Worm (Caenorhabditis elegans) whole organism, L4 larva: ENCODE measurements around the gene Y50E8A.11.
A peak's percentile ranks its signal among the peaks of the same experiment; 100 is the strongest.

ENCODE experiments used
- D1046.2 ChIP-seq: fragments of 200-800 bp; sonication (Bioruptor generic); IDR thresholded peaks from 2 replicates; pipeline ENCODE4 v1.3.6; 2022; ENCODE audit warnings: missing genetic modification characterization, missing compliant biosample characterization
- T26A8.4 ChIP-seq: fragments of 200-800 bp; sonication (Bioruptor generic); IDR thresholded peaks from 2 replicates; pipeline ENCODE4 v1.3.6; 2022; ENCODE audit warnings: missing genetic modification characterization, missing compliant biosample characterization
- ceh-44 ChIP-seq: fragments of 200-800 bp; sonication (Bioruptor generic); IDR thresholded peaks from 2 replicates; pipeline ENCODE4 v1.3.6; 2022; ENCODE audit warnings: missing genetic modification reagents, missing genetic modification characterization, missing compliant biosample characterization
- daf-19 ChIP-seq: fragments of 200-800 bp; sonication (Bioruptor generic); conservative IDR thresholded peaks from 2 replicates; pipeline ENCODE4 v1.3.6; 2022; ENCODE audit warnings: missing genetic modification characterization, missing compliant biosample characterization
- dmd-9 ChIP-seq: fragments of 200-800 bp; sonication (Bioruptor generic); IDR thresholded peaks from 2 replicates; pipeline ENCODE4 v1.3.6; 2022; ENCODE audit warnings: missing genetic modification reagents, missing genetic modification characterization, missing compliant biosample characterization
- duxl-1 ChIP-seq: sonication (generic microtip); optimal IDR thresholded peaks from 2 replicates; lab custom pipeline; 2016; ENCODE audit warnings: mild to moderate bottlenecking, missing genetic modification characterization, moderate library complexity, missing compliant biosample characterization; ENCODE audit not compliant: poor library complexity
- lin-39 ChIP-seq: fragments of 150-350 bp; optimal IDR thresholded peaks from 2 replicates; lab custom pipeline; 2014; ENCODE audit warnings: missing biosample characterization, missing genetic modification reagents, missing genetic modification characterization
- lsy-2 ChIP-seq, 2 experiments: fragments of 150-350 bp in 1 of 2; sonication (generic microtip) in 1 of 2; optimal IDR thresholded peaks; 2 replicates each; lab custom pipeline; 2014 to 2017; ENCODE audit warnings: missing biosample characterization in 2 of 2, missing genetic modification characterization in 2 of 2
- mdl-1 ChIP-seq, 2 experiments: fragments of 150-350 bp in 1 of 2; sonication (generic microtip) in 1 of 2; optimal IDR thresholded peaks; 2 replicates each; lab custom pipeline; 2014 to 2017; ENCODE audit warnings: missing biosample characterization in 2 of 2, missing genetic modification characterization in 2 of 2
- mdt-29 ChIP-seq: fragments of 200-800 bp; sonication (Bioruptor generic); IDR thresholded peaks from 2 replicates; pipeline ENCODE4 v1.3.6; 2022; ENCODE audit warnings: missing genetic modification reagents, missing genetic modification characterization, missing compliant biosample characterization
- nhr-28 ChIP-seq: fragments of 150-350 bp; optimal IDR thresholded peaks from 2 replicates; lab custom pipeline; 2014; ENCODE audit warnings: missing biosample characterization, missing genetic modification characterization
- nhr-77 ChIP-seq: fragments of 150-350 bp; optimal IDR thresholded peaks from 2 replicates; lab custom pipeline; 2014; ENCODE audit warnings: missing biosample characterization, missing genetic modification characterization
- zag-1 ChIP-seq: fragments of 150-350 bp; optimal IDR thresholded peaks from 2 replicates; lab custom pipeline; 2014; ENCODE audit warnings: missing biosample characterization, missing genetic modification characterization
- zfp-3 ChIP-seq: fragments of 200-800 bp; sonication (Bioruptor generic); conservative IDR thresholded peaks from 2 replicates; pipeline ENCODE4 v1.3.6; 2022; ENCODE audit warnings: missing genetic modification reagents, missing genetic modification characterization, missing compliant biosample characterization

The Y50E8A.11 gene

DNA sequence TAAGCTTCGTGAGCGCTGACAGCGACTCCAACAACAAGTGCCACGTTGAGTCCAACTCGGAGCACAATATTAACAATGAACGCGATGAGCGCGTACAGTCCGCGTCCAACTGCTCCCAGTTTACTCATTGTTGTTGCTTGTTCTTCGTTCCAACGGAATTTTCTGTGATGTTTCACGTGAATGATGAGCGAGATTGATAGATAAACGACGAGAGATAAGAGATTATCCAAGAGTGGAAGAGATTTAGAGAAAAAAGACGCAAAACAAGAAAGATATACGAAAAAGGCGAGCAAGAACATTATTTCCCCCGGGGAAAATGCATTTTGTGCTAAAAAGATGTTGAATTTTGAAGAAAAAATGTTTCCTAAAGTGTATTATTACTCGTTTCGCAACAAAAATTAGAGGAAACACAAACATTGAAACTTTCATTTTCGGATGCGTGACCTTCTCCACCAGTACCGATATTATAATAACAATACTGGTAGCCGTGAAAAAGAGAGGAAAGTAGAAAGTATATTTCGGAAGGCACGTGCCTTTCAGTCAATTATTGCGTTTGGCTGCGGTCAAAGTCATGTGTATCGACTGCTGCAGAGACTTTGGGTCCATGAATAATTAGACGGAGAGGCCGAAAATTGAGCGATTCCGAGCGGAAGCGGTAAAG is 50.4 kb downstream of the Y50E8A.11 start (continued):
- TF ChIP-seq ceh-44 (GFP tag; lab: Robert Waterston, UW) (no peak), lin-39 (tag; lab: Kevin White, UChicago) (no peak), lsy-2 (tag; optimal IDR thresholded peaks at IDR 0.05; lab: Kevin White, UChicago) (peak in 1 of 2 experiments; percentile 36), mdl-1 (tag; optimal IDR thresholded peaks at IDR 0.05; lab: Kevin White, UChicago) (peak in 1 of 2 experiments; percentile 24), nhr-77 (tag; lab: Kevin White, UChicago) (no peak), daf-19 (GFP tag; lab: Robert Waterston, UW) (no peak), duxl-1 (tag; lab: Kevin White, UChicago) (no peak), zag-1 (no peak), zfp-3 (no peak), T26A8.4 (GFP tag; lab: Robert Waterston, UW) (no peak), dmd-9 (GFP tag; lab: Robert Waterston, UW) (no peak), nhr-28 (peak; percentile 33), D1046.2 (GFP tag; lab: Robert Waterston, UW) (no peak), mdt-29 (GFP tag; lab: Robert Waterston, UW) (0 out of 2 replicates have a peak, but pooled peaks have one; percentile 20)
